Fruit fly (Drosophila melanogaster): ENCODE results near the gene SF1.

Gene SF1

DNA sequence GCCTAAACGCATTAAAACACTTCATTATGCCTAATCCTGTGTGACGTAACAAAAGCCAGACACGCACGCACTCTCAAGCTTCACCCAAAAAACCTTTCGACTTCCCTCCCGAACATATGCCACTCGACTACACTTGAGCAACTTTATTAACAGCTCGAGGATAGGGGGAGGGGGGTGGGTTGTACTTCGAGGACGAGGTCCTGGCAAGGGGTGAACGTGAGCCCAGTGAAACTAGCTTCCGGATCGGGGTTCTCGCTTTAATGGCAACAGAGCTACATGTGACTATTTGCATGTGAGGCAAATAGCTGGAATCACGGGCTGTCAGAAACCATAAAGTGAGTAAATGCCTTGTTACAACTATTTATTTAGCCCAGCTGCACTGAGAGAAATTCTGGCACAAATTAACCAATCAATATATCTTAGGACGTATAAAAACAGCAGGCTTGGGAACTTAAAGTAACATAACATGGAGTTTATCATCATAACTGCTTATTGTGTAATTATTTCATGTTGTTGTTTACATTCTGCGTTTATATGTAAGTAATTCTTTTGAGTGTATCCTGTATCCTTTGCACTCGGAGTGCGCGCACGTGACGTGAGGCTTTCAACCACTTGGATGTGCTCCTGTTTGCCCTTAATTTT lies 10.7 kb downstream of the SF1 start (continued):
- TF ChIP-seq CG10274 (GFP tag; optimal IDR thresholded peaks at IDR 0.05), result no peak
- TF ChIP-seq tio (GFP tag; optimal IDR thresholded peaks at IDR 0.05), result peak; percentile 52
- 0 out of 2 replicates have a peak, but pooled peaks have one; percentile 26 for TF ChIP-seq CG14667 (GFP tag; IDR thresholded peaks at IDR 0.05)
- TF ChIP-seq CG17359 (tag; optimal IDR thresholded peaks at IDR 0.05), result peak; percentile 50
- no peak for TF ChIP-seq Dll (GFP tag; IDR thresholded peaks at IDR 0.05; ENCODE audit: partially characterized antibody)
- TF ChIP-seq B-H2 (GFP tag; optimal IDR thresholded peaks at IDR 0.05), result no peak
- TF ChIP-seq ci (GFP tag; IDR thresholded peaks at IDR 0.05), result peak; percentile 67; the same call in 2 of the 3 replicates
- no peak for TF ChIP-seq CG6272 (GFP tag; IDR thresholded peaks at IDR 0.05)
- TF ChIP-seq CG14710 (tag; optimal IDR thresholded peaks at IDR 0.05), result peak; percentile 69
- peak; percentile 37 for TF ChIP-seq CG33557 (GFP tag; optimal IDR thresholded peaks at IDR 0.05)
- no peak for TF ChIP-seq Awh (GFP tag; IDR thresholded peaks at IDR 0.05)
- no peak for TF ChIP-seq CG1647 (GFP tag; optimal IDR thresholded peaks at IDR 0.05)
- TF ChIP-seq CG10462 (GFP tag; optimal IDR thresholded peaks at IDR 0.05), result peak; percentile 57
- no peak for TF ChIP-seq CG4854 (GFP tag; optimal IDR thresholded peaks at IDR 0.05)
- no peak for TF ChIP-seq NFAT (GFP tag; IDR thresholded peaks at IDR 0.05)
- peak; percentile 36 for TF ChIP-seq CG33213 (GFP tag; optimal IDR thresholded peaks at IDR 0.05)
- 0 out of 2 replicates have a peak, but pooled peaks have one; percentile 11 for TF ChIP-seq ttk (GFP tag; IDR thresholded peaks at IDR 0.05)
- no peak for TF ChIP-seq CG5180 (GFP tag; optimal IDR thresholded peaks at IDR 0.05)
- TF ChIP-seq CG12391 (tag; optimal IDR thresholded peaks at IDR 0.05), result peak; percentile 70
- TF ChIP-seq HLH54F (GFP tag; optimal IDR thresholded peaks at IDR 0.05), result no peak
- peak; percentile 1 for TF ChIP-seq CG1792 (GFP tag; optimal IDR thresholded peaks at IDR 0.05)
- TF ChIP-seq CG31365 (tag; optimal IDR thresholded peaks at IDR 0.05), result peak; percentile 5
- TF ChIP-seq onecut (GFP tag; IDR thresholded peaks at IDR 0.05), result peak; percentile 38; the same call in 1 of the 2 replicates
- TF ChIP-seq sr (GFP tag; IDR thresholded peaks at IDR 0.05), result no peak
- TF ChIP-seq en (GFP tag; optimal IDR thresholded peaks at IDR 0.05), result peak; percentile 8
- TF ChIP-seq CG2202 (tag; optimal IDR thresholded peaks at IDR 0.05), result peak; percentile 34
- TF ChIP-seq CG31441 (GFP tag; IDR thresholded peaks at IDR 0.05), result peak; percentile 55
- TF ChIP-seq Usf (GFP tag; optimal IDR thresholded peaks at IDR 0.05), result peak; percentile 8
- TF ChIP-seq CG8281 (tag; optimal IDR thresholded peaks at IDR 0.05), result peak; percentile 1
- no peak for TF ChIP-seq yki (optimal IDR thresholded peaks at IDR 0.05)
- peak; percentile 32; the same call in 1 of the 2 replicates for TF ChIP-seq lmd (GFP tag; IDR thresholded peaks at IDR 0.05)
- TF ChIP-seq knrl (GFP tag; IDR thresholded peaks at IDR 0.05; ENCODE audit: partially characterized antibody), result no peak
- TF ChIP-seq Chrac-16 (GFP tag; optimal IDR thresholded peaks at IDR 0.05), result peak; percentile 55
- peak; percentile 50 for TF ChIP-seq CG13775 (GFP tag; optimal IDR thresholded peaks at IDR 0.05)
- peak; percentile 92 for TF ChIP-seq sens (GFP tag)
- no peak for TF ChIP-seq caup (GFP tag; optimal IDR thresholded peaks at IDR 0.05; ENCODE audit: severe bottlenecking)
- no peak for TF ChIP-seq hb (GFP tag; IDR thresholded peaks at IDR 0.05; ENCODE audit: partially characterized antibody)
- TF ChIP-seq pros (GFP tag; optimal IDR thresholded peaks at IDR 0.05), result peak; percentile 90
- peak; percentile 37; the same call in 2 of the 3 replicates for TF ChIP-seq dysf (GFP tag; IDR thresholded peaks at IDR 0.05)
- TF ChIP-seq Ets97D (GFP tag; optimal IDR thresholded peaks at IDR 0.05), result no peak
- TF ChIP-seq gsb-n (tag; optimal IDR thresholded peaks at IDR 0.05), result peak; percentile 52
- no peak for TF ChIP-seq CG17186 (GFP tag; optimal IDR thresholded peaks at IDR 0.05)
- TF ChIP-seq dimm (GFP tag; IDR thresholded peaks at IDR 0.05), result no peak
- no peak for TF ChIP-seq CG7372 (GFP tag; IDR thresholded peaks at IDR 0.05)
- no peak for TF ChIP-seq CG10543 (GFP tag; optimal IDR thresholded peaks at IDR 0.05)
- peak in 1 of 2 experiments; percentile 47 for TF ChIP-seq tll (GFP tag; optimal IDR thresholded peaks at IDR 0.05)
- no peak for TF ChIP-seq ab (GFP tag; optimal IDR thresholded peaks at IDR 0.05)
- peak; percentile 12 for TF ChIP-seq CG10654 (GFP tag; optimal IDR thresholded peaks at IDR 0.05)
- TF ChIP-seq Atf-2 (GFP tag; optimal IDR thresholded peaks at IDR 0.05), result peak; percentile 49
- TF ChIP-seq wek (GFP tag; optimal IDR thresholded peaks at IDR 0.05), result no peak
